Fruit fly (Drosophila melanogaster) whole organism, embryonic: ENCODE measurements around the gene Dhc93AB.
A peak's percentile ranks its signal among the peaks of the same experiment; 100 is the strongest.

Experiments used
- Antp ChIP-seq: fragments of 200-800 bp; sonication (Bioruptor generic); optimal IDR thresholded peaks from 3 replicates; lab custom pipeline; 2016; ENCODE audit warnings: missing biosample characterization, missing genetic modification characterization
- B-H2 ChIP-seq: fragments of 200-800 bp; sonication (Bioruptor generic); optimal IDR thresholded peaks from 2 replicates; lab custom pipeline; 2018; ENCODE audit warnings: missing biosample characterization, mild to moderate bottlenecking, missing genetic modification characterization
- BEAF-32 ChIP-seq: fragments of 200-800 bp; sonication (Bioruptor generic); optimal IDR thresholded peaks from 3 replicates; lab custom pipeline; 2017; ENCODE audit warnings: missing biosample characterization, missing genetic modification characterization, mild to moderate bottlenecking, moderate library complexity, missing genetic modification reagents
- CG11560 ChIP-seq: fragments of 200-800 bp; sonication (Bioruptor generic); IDR thresholded peaks from 3 replicates; pipeline ENCODE4 v1.3.6; 2022; ENCODE audit warnings: missing biosample characterization, missing genetic modification characterization
- CG12236 ChIP-seq: fragments of 200-800 bp; sonication (Bioruptor generic); optimal IDR thresholded peaks from 2 replicates; lab custom pipeline; 2016; ENCODE audit warnings: missing biosample characterization, missing genetic modification characterization
- CG12659 ChIP-seq: fragments of 200-800 bp; sonication (Bioruptor generic); optimal IDR thresholded peaks from 3 replicates; lab custom pipeline; 2017; ENCODE audit warnings: mild to moderate bottlenecking, missing biosample characterization, missing genetic modification reagents, missing genetic modification characterization
- CG12942 ChIP-seq: fragments of 200-800 bp; sonication (Bioruptor generic); optimal IDR thresholded peaks from 3 replicates; lab custom pipeline; 2016; ENCODE audit warnings: missing biosample characterization, missing genetic modification characterization
- CG13296 ChIP-seq: fragments of 200-800 bp; sonication (Bioruptor generic); optimal IDR thresholded peaks from 3 replicates; lab custom pipeline; 2018; ENCODE audit warnings: missing biosample characterization, mild to moderate bottlenecking, missing genetic modification characterization
- CG14014 ChIP-seq: fragments of 200-800 bp; sonication (Bioruptor generic); IDR thresholded peaks from 2 replicates; pipeline ENCODE4 v1.3.6; 2022; ENCODE audit warnings: missing biosample characterization, missing genetic modification characterization
- CG17186 ChIP-seq: fragments of 200-800 bp; sonication (Bioruptor generic); optimal IDR thresholded peaks from 3 replicates; lab custom pipeline; 2017; ENCODE audit warnings: missing biosample characterization, missing genetic modification reagents, missing genetic modification characterization
- CG17568 ChIP-seq: fragments of 200-800 bp; sonication (Bioruptor generic); optimal IDR thresholded peaks from 2 replicates; lab custom pipeline; 2018; ENCODE audit warnings: missing biosample characterization, mild to moderate bottlenecking, missing genetic modification characterization, moderate library complexity
- CG17802 ChIP-seq: fragments of 200-800 bp; sonication (Bioruptor generic); optimal IDR thresholded peaks from 2 replicates; lab custom pipeline; 2018; ENCODE audit warnings: missing biosample characterization, mild to moderate bottlenecking, missing genetic modification characterization, moderate library complexity
- CG2199 ChIP-seq: fragments of 200-800 bp; sonication (Bioruptor generic); IDR thresholded peaks from 3 replicates; pipeline ENCODE4 v1.3.6; 2022; ENCODE audit warnings: missing biosample characterization, missing genetic modification characterization
- CG32772 ChIP-seq: fragments of 200-800 bp; sonication (Bioruptor generic); IDR thresholded peaks from 2 replicates; pipeline ENCODE4 v1.3.6; 2022; ENCODE audit warnings: missing biosample characterization, missing genetic modification characterization
- CG3726 ChIP-seq: fragments of 200-800 bp; sonication (Bioruptor generic); IDR thresholded peaks from 3 replicates; pipeline ENCODE4, ENCODE4 v1.3.6; 2022; ENCODE audit warnings: missing biosample characterization, missing genetic modification characterization
- CG6272 ChIP-seq: fragments of 200-800 bp; sonication (Bioruptor generic); IDR thresholded peaks from 2 replicates; pipeline ENCODE4 v1.3.6; 2022; ENCODE audit warnings: missing biosample characterization, missing genetic modification characterization
- CG7928 ChIP-seq: fragments of 200-800 bp; sonication (Bioruptor generic); optimal IDR thresholded peaks from 2 replicates; lab custom pipeline; 2017; ENCODE audit warnings: missing biosample characterization, mild to moderate bottlenecking, missing genetic modification characterization
- CG7963 ChIP-seq: fragments of 200-800 bp; sonication (Bioruptor generic); IDR thresholded peaks from 3 replicates; pipeline ENCODE4 v1.3.6; 2022; ENCODE audit warnings: missing biosample characterization, missing genetic modification characterization; ENCODE audit not compliant: partially characterized antibody
- CG8765 ChIP-seq: fragments of 200-800 bp; sonication (Bioruptor generic); IDR thresholded peaks from 2 replicates; pipeline ENCODE4 v1.3.6; 2022; ENCODE audit warnings: missing biosample characterization, missing genetic modification characterization
- Chrac-16 ChIP-seq: fragments of 200-800 bp; sonication (Bioruptor generic); optimal IDR thresholded peaks from 3 replicates; lab custom pipeline; 2016; ENCODE audit warnings: missing biosample characterization, missing genetic modification characterization
- CoRest ChIP-seq: fragments of 200-800 bp; sonication (Bioruptor generic); optimal IDR thresholded peaks from 3 replicates; lab custom pipeline; 2018; ENCODE audit warnings: missing biosample characterization, mild to moderate bottlenecking, missing genetic modification characterization, moderate library complexity
- Drgx ChIP-seq: fragments of 200-800 bp; sonication (Bioruptor generic); IDR thresholded peaks from 2 replicates; pipeline ENCODE4 v1.3.6; 2022; ENCODE audit warnings: missing biosample characterization, missing genetic modification characterization
- E2f1 ChIP-seq: fragments of 200-800 bp; sonication (Bioruptor generic); IDR thresholded peaks from 2 replicates; pipeline ENCODE4 v1.3.6; 2022; ENCODE audit warnings: missing biosample characterization, missing genetic modification characterization
- HmgZ ChIP-seq: fragments of 200-800 bp; sonication (Bioruptor generic); optimal IDR thresholded peaks from 2 replicates; lab custom pipeline; 2018; ENCODE audit warnings: missing biosample characterization, mild to moderate bottlenecking, missing genetic modification characterization
- Hr39 ChIP-seq: fragments of >200 bp; optimal IDR thresholded peaks from 2 replicates; lab custom pipeline; 2017
- Max ChIP-seq: fragments of 200-800 bp; sonication (Bioruptor generic); optimal IDR thresholded peaks from 2 replicates; lab custom pipeline; 2016; ENCODE audit warnings: missing biosample characterization, mild to moderate bottlenecking, missing genetic modification characterization
- Med ChIP-seq: fragments of 200-800 bp; sonication (Bioruptor generic); peaks from one replicate; lab custom pipeline; 2016; ENCODE audit warnings: missing biosample characterization, missing genetic modification characterization, mild to moderate bottlenecking, inconsistent platforms, moderate library complexity
- NfI ChIP-seq: fragments of 200-800 bp; sonication (Bioruptor generic); optimal IDR thresholded peaks from 3 replicates; lab custom pipeline; 2018; ENCODE audit warnings: missing biosample characterization, mild to moderate bottlenecking, missing genetic modification characterization, moderate library complexity
- Oli ChIP-seq: fragments of 200-800 bp; sonication (Bioruptor generic); optimal IDR thresholded peaks from 2 replicates; lab custom pipeline; 2018; ENCODE audit warnings: missing biosample characterization, mild to moderate bottlenecking, missing genetic modification characterization, moderate library complexity
- Rfx ChIP-seq: fragments of 200-800 bp; sonication (Bioruptor generic); IDR thresholded peaks from 2 replicates; pipeline ENCODE4 v1.3.6; 2022; ENCODE audit warnings: missing biosample characterization, missing genetic modification characterization
- Spps ChIP-seq: fragments of 200-800 bp; sonication (Bioruptor generic); optimal IDR thresholded peaks from 2 replicates; lab custom pipeline; 2018; ENCODE audit warnings: missing biosample characterization, mild to moderate bottlenecking, missing genetic modification characterization
- Usf ChIP-seq: fragments of 200-800 bp; sonication (Bioruptor generic); optimal IDR thresholded peaks from 2 replicates; lab custom pipeline; 2017; ENCODE audit warnings: missing genotype, missing biosample characterization, missing genetic modification characterization
- amos ChIP-seq: fragments of 200-800 bp; sonication (Bioruptor generic); IDR thresholded peaks from 2 replicates; pipeline ENCODE4 v1.3.6; 2022; ENCODE audit warnings: missing biosample characterization, missing genetic modification characterization; ENCODE audit not compliant: partially characterized antibody
- ash1 ChIP-seq: fragments of 200-800 bp; sonication (Bioruptor generic); optimal IDR thresholded peaks from 2 replicates; lab custom pipeline; 2018; ENCODE audit warnings: missing biosample characterization, mild to moderate bottlenecking, missing genetic modification characterization
- ci ChIP-seq: fragments of 200-800 bp; sonication (Bioruptor generic); IDR thresholded peaks from 3 replicates; pipeline ENCODE4 v1.3.6; 2022; ENCODE audit warnings: missing biosample characterization, missing genetic modification characterization
- dan ChIP-seq: fragments of 200-800 bp; sonication (Bioruptor generic); IDR thresholded peaks from 2 replicates; pipeline ENCODE4 v1.3.6; 2022; ENCODE audit warnings: missing biosample characterization, missing genetic modification characterization
- danr ChIP-seq: fragments of 200-800 bp; sonication (Bioruptor generic); IDR thresholded peaks from 2 replicates; pipeline ENCODE4 v1.3.6; 2022; ENCODE audit warnings: missing biosample characterization, missing genetic modification characterization
- emc ChIP-seq: fragments of 200-800 bp; sonication (Bioruptor generic); optimal IDR thresholded peaks from 2 replicates; lab custom pipeline; 2016; ENCODE audit warnings: missing biosample characterization, missing genetic modification characterization
- ham ChIP-seq: fragments of 200-800 bp; sonication (Bioruptor generic); IDR thresholded peaks from 2 replicates; pipeline ENCODE4 v1.3.6; 2022; ENCODE audit warnings: missing biosample characterization, missing genetic modification characterization
- hbn ChIP-seq: fragments of 200-800 bp; sonication (Bioruptor generic); IDR thresholded peaks from 2 replicates; pipeline ENCODE4 v1.3.6; 2022; ENCODE audit warnings: missing biosample characterization, missing genetic modification characterization; ENCODE audit not compliant: partially characterized antibody
- mirr ChIP-seq: fragments of 200-800 bp; sonication (Bioruptor generic); optimal IDR thresholded peaks from 3 replicates; lab custom pipeline; 2018; ENCODE audit warnings: missing biosample characterization, mild to moderate bottlenecking, missing genetic modification characterization
- mld ChIP-seq: fragments of 200-800 bp; sonication (Bioruptor generic); IDR thresholded peaks from 3 replicates; pipeline ENCODE4 v1.3.6; 2022; ENCODE audit warnings: missing biosample characterization, missing genetic modification characterization; ENCODE audit not compliant: partially characterized antibody
- nmo ChIP-seq: fragments of 200-800 bp; sonication (Bioruptor generic); optimal IDR thresholded peaks from 2 replicates; lab custom pipeline; 2018; ENCODE audit warnings: missing biosample characterization, mild to moderate bottlenecking, missing genetic modification characterization, moderate library complexity
- pb ChIP-seq: fragments of 200-800 bp; sonication (Bioruptor generic); optimal IDR thresholded peaks from 3 replicates; lab custom pipeline; 2016; ENCODE audit warnings: missing biosample characterization, missing genetic modification characterization
- peb ChIP-seq: fragments of 200-800 bp; sonication (Bioruptor generic); IDR thresholded peaks from 2 replicates; pipeline ENCODE4 v1.3.6; 2022; ENCODE audit warnings: missing biosample characterization, missing genetic modification characterization
- rib ChIP-seq: fragments of 200-800 bp; sonication (Bioruptor generic); IDR thresholded peaks from 2 replicates; pipeline ENCODE4 v1.3.6; 2022; ENCODE audit warnings: missing biosample characterization, missing genetic modification characterization
- salm ChIP-seq: fragments of 200-800 bp; sonication (Bioruptor generic); optimal IDR thresholded peaks from 2 replicates; lab custom pipeline; 2018; ENCODE audit warnings: missing biosample characterization, mild to moderate bottlenecking, missing genetic modification characterization
- shn ChIP-seq: fragments of 200-800 bp; sonication (Bioruptor generic); optimal IDR thresholded peaks from 3 replicates; lab custom pipeline; 2016; ENCODE audit warnings: missing biosample characterization, missing genetic modification characterization
- unpg ChIP-seq: fragments of 200-800 bp; sonication (Bioruptor generic); optimal IDR thresholded peaks from 3 replicates; lab custom pipeline; 2018; ENCODE audit warnings: missing biosample characterization, mild to moderate bottlenecking, missing genetic modification characterization, moderate library complexity
- wek ChIP-seq: fragments of 200-800 bp; sonication (Bioruptor generic); optimal IDR thresholded peaks from 3 replicates; lab custom pipeline; 2018; ENCODE audit warnings: missing biosample characterization, mild to moderate bottlenecking, missing genetic modification characterization, moderate library complexity

Dhc93AB gene

dm6 chr3R:21065010-21065695 is 22.9 kb upstream of the Dhc93AB start, which contains the start of gene AnxB9 (continued):
- no peak for TF ChIP-seq peb (GFP tag; lab: Robert Waterston, UW)
- TF ChIP-seq CG6272: no peak
- peak; percentile 60 for TF ChIP-seq HmgZ (tag; lab: Kevin White, UChicago)
- no peak for TF ChIP-seq CG11560
- TF ChIP-seq CG7928 (GFP tag; lab: Kevin White, UChicago): no peak
- TF ChIP-seq CG12659 (GFP tag; lab: Kevin White, UChicago): no peak
- peak; percentile 19 for TF ChIP-seq shn
- TF ChIP-seq CG32772 (GFP tag; lab: Robert Waterston, UW): no peak
- TF ChIP-seq Chrac-16 (GFP tag; lab: Kevin White, UChicago): no peak
- TF ChIP-seq amos (GFP tag; lab: Robert Waterston, UW): peak; percentile 82; the same call in 1 of the 2 replicates
- TF ChIP-seq CG3726 (GFP tag; lab: Robert Waterston, UW): no peak
- TF ChIP-seq E2f1 (GFP tag; lab: Robert Waterston, UW): peak; percentile 39; the same call in 1 of the 2 replicates
- no peak for TF ChIP-seq dan (GFP tag; lab: Robert Waterston, UW)
- no peak for TF ChIP-seq CG12942 (GFP tag; lab: Kevin White, UChicago)
- TF ChIP-seq CG7963 (GFP tag; lab: Robert Waterston, UW): peak; percentile 54; the same call in 2 of the 3 replicates
- peak; percentile 20 for TF ChIP-seq salm (tag; lab: Kevin White, UChicago)
- peak; percentile 77 for TF ChIP-seq ci (GFP tag; lab: Robert Waterston, UW)
- no peak for TF ChIP-seq CG17186 (GFP tag; lab: Kevin White, UChicago)
- TF ChIP-seq Antp (GFP tag; lab: Kevin White, UChicago): peak; percentile 21
- no peak for TF ChIP-seq Spps (tag; lab: Kevin White, UChicago)
- TF ChIP-seq Hr39 (lab: Kevin White, UChicago): no peak
- TF ChIP-seq CG14014 (GFP tag; lab: Robert Waterston, UW): peak; percentile 39; the same call in 1 of the 2 replicates
- TF ChIP-seq CG17568: peak; percentile 67
- no peak; the same call in 1 of the 2 replicates for TF ChIP-seq hbn (GFP tag; lab: Robert Waterston, UW)
- peak; percentile 28 for TF ChIP-seq unpg
- TF ChIP-seq CG8765: no peak
- TF ChIP-seq rib (GFP tag; lab: Robert Waterston, UW): peak; percentile 53; the same call in 1 of the 2 replicates
- peak; percentile 7 for TF ChIP-seq CG12236 (GFP tag; lab: Kevin White, UChicago)
- peak; percentile 18 for TF ChIP-seq Max (GFP tag; lab: Kevin White, UChicago)
- TF ChIP-seq danr (GFP tag; lab: Robert Waterston, UW): no peak
- no peak for TF ChIP-seq emc (GFP tag; lab: Kevin White, UChicago)
- TF ChIP-seq mld: 0 out of 3 replicates have a peak, but pooled peaks have one; percentile 53
- no peak for TF ChIP-seq ham (GFP tag; lab: Robert Waterston, UW)
- TF ChIP-seq Med (GFP tag; lab: Kevin White, UChicago): peak; percentile 89
- peak; percentile 60 for TF ChIP-seq Rfx (GFP tag; lab: Robert Waterston, UW)
- TF ChIP-seq BEAF-32: no peak
- no peak for TF ChIP-seq CG17802
- TF ChIP-seq B-H2: peak; percentile 34
- no peak for TF ChIP-seq ash1 (GFP tag; lab: Kevin White, UChicago)
- peak; percentile 70 for TF ChIP-seq wek
- peak; percentile 72; the same call in 2 of the 3 replicates for TF ChIP-seq CG2199 (GFP tag; lab: Robert Waterston, UW)
- TF ChIP-seq mirr (GFP tag; lab: Kevin White, UChicago): peak; percentile 40
- no peak for TF ChIP-seq nmo
- TF ChIP-seq CG13296 (GFP tag; lab: Kevin White, UChicago): peak; percentile 48
- no peak for TF ChIP-seq Oli (tag; lab: Kevin White, UChicago)
- TF ChIP-seq pb: peak; percentile 28
- TF ChIP-seq Drgx: no peak
- no peak for TF ChIP-seq Usf
- peak; percentile 10 for TF ChIP-seq NfI
- TF ChIP-seq CoRest (tag; lab: Kevin White, UChicago): no peak
